Worm (Caenorhabditis elegans) whole organism, mixed stage, embryonic: ENCODE results near the gene str-209.

ENCODE experiments used
- mep-1 ChIP-seq: fragments of 150-350 bp; optimal IDR thresholded peaks from 2 replicates; lab custom pipeline; 2017; ENCODE audit warnings: missing biosample characterization, missing genetic modification reagents, missing genetic modification characterization, inconsistent platforms
- pha-4 ChIP-seq: fragments of 150-350 bp; optimal IDR thresholded peaks from 2 replicates; lab custom pipeline; 2018; ENCODE audit warnings: missing biosample characterization, missing genetic modification reagents, missing genetic modification characterization
- unc-62 ChIP-seq: fragments of 150-350 bp; optimal IDR thresholded peaks from 2 replicates; lab custom pipeline; 2014; ENCODE audit warnings: missing biosample characterization, missing genetic modification reagents, missing genetic modification characterization

DNA sequence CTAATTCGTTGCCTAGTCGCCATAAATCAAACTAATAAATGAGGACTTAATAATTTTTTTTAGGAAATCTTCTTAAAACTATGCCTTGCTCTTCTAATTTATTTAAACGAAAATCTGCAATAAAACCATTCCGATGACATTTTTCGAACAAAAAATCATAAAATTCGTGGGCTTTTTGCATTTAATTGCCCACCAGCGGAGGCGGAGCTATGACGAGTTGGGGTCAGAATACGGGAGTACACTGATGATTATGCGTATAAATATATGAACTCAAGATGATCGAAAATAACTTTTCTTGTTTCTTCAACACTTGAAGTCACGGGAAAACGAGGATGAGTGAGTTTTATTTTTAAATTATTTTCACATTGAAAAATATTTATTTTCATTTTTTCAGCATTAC, 14.3 kb upstream of the str-209 start, which contains the start of gene catp-2:
- TF ChIP-seq unc-62 (GFP tag; lab: Kevin White, UChicago) (no peak), pha-4 (tag; lab: Kevin White, UChicago) (no peak), mep-1 (tag; lab: Kevin White, UChicago) (no peak)
